Fruit fly (Drosophila melanogaster) whole organism, wandering third instar larva: ENCODE measurements around the gene CG31464.

Experiments
- Abd-B ChIP-seq: fragments of >200 bp; optimal IDR thresholded peaks from 2 replicates; lab custom pipeline; 2017; ENCODE audit warnings: missing biosample characterization, missing genetic modification characterization
- CG32264 ChIP-seq: fragments of 200-800 bp; sonication (Bioruptor generic); optimal IDR thresholded peaks from 2 replicates; lab custom pipeline; 2016; ENCODE audit warnings: missing biosample characterization, missing genetic modification characterization
- CG9705 ChIP-seq: fragments of 200-800 bp; sonication (Bioruptor generic); optimal IDR thresholded peaks from 2 replicates; lab custom pipeline; 2018; ENCODE audit warnings: missing biosample characterization, mild to moderate bottlenecking, missing genetic modification characterization
- CrebA ChIP-seq: fragments of 200-800 bp; sonication (Bioruptor generic); optimal IDR thresholded peaks from 2 replicates; lab custom pipeline; 2016; ENCODE audit warnings: missing biosample characterization, mild to moderate bottlenecking, missing genetic modification characterization, borderline replicate concordance
- Dfd ChIP-seq: fragments of >200 bp; optimal IDR thresholded peaks from 2 replicates; lab custom pipeline; 2017; ENCODE audit warnings: missing biosample characterization, missing genetic modification characterization
- Dif ChIP-seq: fragments of 200-275, 200-300 bp; sonication (Bioruptor generic); optimal IDR thresholded peaks from 2 replicates; lab custom pipeline; 2018; ENCODE audit warnings: missing biosample characterization, missing genetic modification characterization; ENCODE audit not compliant: partially characterized antibody
- GATAd ChIP-seq: sonication (Bioruptor generic); optimal IDR thresholded peaks from 2 replicates; lab custom pipeline; 2016; ENCODE audit warnings: missing biosample characterization, missing genetic modification characterization
- HLH106 ChIP-seq: fragments of 200-800 bp; optimal IDR thresholded peaks from 3 replicates; lab custom pipeline; 2019; ENCODE audit warnings: missing biosample characterization, mild to moderate bottlenecking, missing genetic modification characterization, moderate library complexity
- Hnf4 ChIP-seq: fragments of 200-800 bp; sonication (Bioruptor generic); optimal IDR thresholded peaks from 2 replicates; lab custom pipeline; 2016; ENCODE audit warnings: missing biosample characterization, mild to moderate bottlenecking, missing genetic modification characterization
- Hr78 ChIP-seq: fragments of >200 bp; optimal IDR thresholded peaks from 2 replicates; lab custom pipeline; 2017; ENCODE audit warnings: missing biosample characterization, missing genetic modification characterization
- Hr83 ChIP-seq: fragments of 200-300 bp; sonication (Bioruptor generic); optimal IDR thresholded peaks from 2 replicates; lab custom pipeline; 2016; ENCODE audit warnings: missing biosample characterization, mild to moderate bottlenecking, missing genetic modification characterization, moderate library complexity; ENCODE audit not compliant: poor library complexity, severe bottlenecking
- Jra ChIP-seq: sonication (Bioruptor generic); optimal IDR thresholded peaks from 2 replicates; lab custom pipeline; 2016; ENCODE audit warnings: missing biosample characterization, missing genetic modification characterization
- Mio ChIP-seq: sonication (Bioruptor generic); optimal IDR thresholded peaks from 2 replicates; lab custom pipeline; 2016; ENCODE audit warnings: missing biosample characterization, missing genetic modification characterization
- Myc ChIP-seq: fragments of >200 bp; optimal IDR thresholded peaks from 2 replicates; lab custom pipeline; 2017
- N ChIP-seq: fragments of >200 bp; optimal IDR thresholded peaks from 2 replicates; lab custom pipeline; 2018; ENCODE audit warnings: missing biosample characterization, missing external identifiers, missing genetic modification characterization
- OdsH ChIP-seq: fragments of 200-800 bp; sonication (Bioruptor generic); optimal IDR thresholded peaks from 2 replicates; lab custom pipeline; 2016; ENCODE audit warnings: missing biosample characterization, mild to moderate bottlenecking, missing genetic modification characterization
- Rel ChIP-seq, 2 experiments: fragments of 200-800 bp; sonication (Bioruptor generic) in 1 of 2; optimal IDR thresholded peaks; 2 replicates in 1 of 2; 3 replicates in 1 of 2; lab custom pipeline; 2016 to 2019; ENCODE audit warnings: mild to moderate bottlenecking in 2 of 2, missing biosample characterization in 2 of 2, missing genetic modification characterization in 2 of 2, moderate library complexity in 1 of 2
- Sp1 ChIP-seq: fragments of 200-800 bp; sonication (Bioruptor generic); optimal IDR thresholded peaks from 3 replicates; lab custom pipeline; 2019; ENCODE audit warnings: missing biosample characterization, mild to moderate bottlenecking, missing genetic modification characterization, moderate library complexity
- Vsx2 ChIP-seq: fragments of 200-300, 225-300 bp; sonication (Bioruptor generic); optimal IDR thresholded peaks from 2 replicates; lab custom pipeline; 2018; ENCODE audit warnings: missing biosample characterization, missing genetic modification characterization; ENCODE audit not compliant: partially characterized antibody
- br ChIP-seq: fragments of 200-800 bp; sonication (Bioruptor generic); optimal IDR thresholded peaks from 2 replicates; lab custom pipeline; 2016; ENCODE audit warnings: missing biosample characterization, missing genetic modification characterization
- brk ChIP-seq: fragments of 200-800 bp; sonication (Bioruptor generic); optimal IDR thresholded peaks from 2 replicates; lab custom pipeline; 2016; ENCODE audit warnings: missing biosample characterization, mild to moderate bottlenecking, missing genetic modification characterization
- dl ChIP-seq, 2 experiments: fragments of 175-275, 200-275 bp in 1 of 2; fragments of 200-275 bp in 1 of 2; sonication (Bioruptor generic); optimal IDR thresholded peaks; lab custom pipeline; 2018; ENCODE audit warnings: mild to moderate bottlenecking in 2 of 2, missing biosample characterization in 2 of 2, missing genetic modification characterization in 2 of 2, moderate library complexity in 2 of 2; ENCODE audit not compliant: partially characterized antibody in 2 of 2, insufficient read depth in 1 of 2
- dmrt93B ChIP-seq: fragments of 200-800 bp; sonication (Bioruptor generic); optimal IDR thresholded peaks from 2 replicates; lab custom pipeline; 2018; ENCODE audit warnings: missing biosample characterization, mild to moderate bottlenecking, missing genetic modification characterization
- dsf ChIP-seq: sonication (Bioruptor generic); optimal IDR thresholded peaks from 2 replicates; lab custom pipeline; 2016; ENCODE audit warnings: missing biosample characterization, missing genetic modification characterization, borderline replicate concordance
- ey ChIP-seq: fragments of 200-800 bp; sonication (Bioruptor generic); optimal IDR thresholded peaks from 2 replicates; lab custom pipeline; 2016; ENCODE audit warnings: missing biosample characterization, missing genetic modification characterization
- foxo ChIP-seq, 2 experiments: fragments of 200-800 bp; sonication (Bioruptor generic); optimal IDR thresholded peaks; 2 replicates in 1 of 2; 3 replicates in 1 of 2; lab custom pipeline; 2016 to 2017; ENCODE audit warnings: missing biosample characterization in 2 of 2, missing genetic modification characterization in 2 of 2
- fru ChIP-seq: fragments of 200-800 bp; sonication (Bioruptor generic); optimal IDR thresholded peaks from 3 replicates; lab custom pipeline; 2016; ENCODE audit warnings: missing biosample characterization, mild to moderate bottlenecking, missing genetic modification characterization
- h ChIP-seq: fragments of 200-800 bp; sonication (Bioruptor generic); optimal IDR thresholded peaks from 3 replicates; lab custom pipeline; 2016; ENCODE audit warnings: missing biosample characterization, mild to moderate bottlenecking, missing genetic modification characterization
- jim ChIP-seq: fragments of 175-275, 200-325 bp; sonication (Bioruptor generic); optimal IDR thresholded peaks from 2 replicates; lab custom pipeline; 2016; ENCODE audit warnings: missing biosample characterization, mild to moderate bottlenecking, missing genetic modification characterization
- lola ChIP-seq: fragments of >200 bp; optimal IDR thresholded peaks from 2 replicates; lab custom pipeline; 2017; ENCODE audit warnings: missing biosample characterization, missing genetic modification characterization
- pan ChIP-seq: fragments of >200 bp; optimal IDR thresholded peaks from 2 replicates; lab custom pipeline; 2017
- psq ChIP-seq: fragments of 200-800 bp; sonication (Bioruptor generic); optimal IDR thresholded peaks from 3 replicates; lab custom pipeline; 2017; ENCODE audit warnings: missing biosample characterization, mild to moderate bottlenecking, missing genetic modification characterization, moderate library complexity
- rgr ChIP-seq: fragments of 200-800 bp; sonication (Bioruptor generic); optimal IDR thresholded peaks from 3 replicates; lab custom pipeline; 2016; ENCODE audit warnings: missing biosample characterization, mild to moderate bottlenecking, missing genetic modification characterization
- sage ChIP-seq: fragments of 200-800 bp; sonication (Bioruptor generic); optimal IDR thresholded peaks from 2 replicates; lab custom pipeline; 2016; ENCODE audit warnings: missing biosample characterization, mild to moderate bottlenecking, missing genetic modification characterization
- sv ChIP-seq: fragments of 200-800 bp; sonication (Bioruptor generic); optimal IDR thresholded peaks from 3 replicates; lab custom pipeline; 2016; ENCODE audit warnings: missing biosample characterization, missing genetic modification characterization
- tai ChIP-seq: sonication (Bioruptor generic); optimal IDR thresholded peaks from 2 replicates; lab custom pipeline; 2016; ENCODE audit warnings: missing biosample characterization, missing genetic modification characterization
- usp ChIP-seq: fragments of >200 bp; optimal IDR thresholded peaks from 2 replicates; lab custom pipeline; 2017; ENCODE audit warnings: missing biosample characterization, missing genetic modification characterization
- woc ChIP-seq: sonication (Bioruptor generic); optimal IDR thresholded peaks from 2 replicates; lab custom pipeline; 2016; ENCODE audit warnings: missing biosample characterization, mild to moderate bottlenecking, missing genetic modification characterization

The CG31464 gene

dm6 chr3R:8326884-8327283, 35.8 kb downstream of the CG31464 start:
- TF ChIP-seq br (GFP tag; lab: Kevin White, UChicago) = no peak
- no peak for TF ChIP-seq woc (GFP tag; lab: Kevin White, UChicago)
- TF ChIP-seq dl (GFP tag; optimal IDR thresholded peaks at IDR 0.05; lab: Kevin White, UChicago; ENCODE audit: insufficient read depth in 1 of 2, partially characterized antibody in 2 of 2) = no peak
- TF ChIP-seq rgr (GFP tag; lab: Kevin White, UChicago) = no peak
- no peak for TF ChIP-seq dmrt93B
- no peak for TF ChIP-seq h (GFP tag; lab: Kevin White, UChicago)
- TF ChIP-seq psq (GFP tag; lab: Kevin White, UChicago) = no peak
- no peak for TF ChIP-seq sv (GFP tag; lab: Kevin White, UChicago)
- TF ChIP-seq Dif (GFP tag; lab: Kevin White, UChicago) = no peak

dm6 chr3R:8327967-8328789, 37.1 kb downstream of the CG31464 start:
- TF ChIP-seq Sp1 (GFP tag; lab: Kevin White, UChicago) (no peak), Hr83 (GFP tag; lab: Kevin White, UChicago) (no peak), Jra (GFP tag; lab: Kevin White, UChicago) (no peak), usp (no peak), pan (lab: Kevin White, UChicago) (no peak), rgr (GFP tag; lab: Kevin White, UChicago) (no peak)

dm6 chr3R:8329628-8330027, 38.6 kb downstream of the CG31464 start:
- TF ChIP-seq Abd-B (GFP tag; lab: Kevin White, UChicago) (no peak), CrebA (GFP tag; lab: Kevin White, UChicago) (no peak)

- TF ChIP-seq Sp1 (GFP tag; lab: Kevin White, UChicago) (peak; percentile 94), sage (GFP tag; lab: Kevin White, UChicago) (peak; percentile 69), dl (GFP tag; optimal IDR thresholded peaks at IDR 0.05; lab: Kevin White, UChicago; ENCODE audit: insufficient read depth in 1 of 2, partially characterized antibody in 2 of 2) (peak; percentile 45 to 52), rgr (GFP tag; lab: Kevin White, UChicago) (peak; percentile 81), h (GFP tag; lab: Kevin White, UChicago) (peak; percentile 90), dmrt93B (peak; percentile 97), foxo (GFP tag; optimal IDR thresholded peaks at IDR 0.05; lab: Kevin White, UChicago) (peak in 1 of 2 experiments; percentile 93), usp (no peak), N (peak; percentile 44), pan (lab: Kevin White, UChicago) (no peak), Dfd (GFP tag; lab: Kevin White, UChicago) (peak; percentile 83), HLH106 (tag; lab: Kevin White, UChicago) (peak; percentile 95), tai (GFP tag; lab: Kevin White, UChicago) (no peak), Hnf4 (GFP tag; lab: Kevin White, UChicago) (peak; percentile 49), CrebA (GFP tag; lab: Kevin White, UChicago) (no peak), CG9705 (GFP tag; lab: Kevin White, UChicago) (peak; percentile 87), fru (GFP tag; lab: Kevin White, UChicago) (peak; percentile 90), Vsx2 (GFP tag; lab: Kevin White, UChicago) (no peak), OdsH (GFP tag; lab: Kevin White, UChicago) (peak; percentile 85), Dif (GFP tag; lab: Kevin White, UChicago) (peak; percentile 78), CG32264 (GFP tag; lab: Kevin White, UChicago) (peak; percentile 1), Abd-B (GFP tag; lab: Kevin White, UChicago) (no peak), brk (no peak), ey (GFP tag; lab: Kevin White, UChicago) (peak; percentile 79), sv (GFP tag; lab: Kevin White, UChicago) (peak; percentile 83), Jra (GFP tag; lab: Kevin White, UChicago) (peak; percentile 26), GATAd (GFP tag; lab: Kevin White, UChicago) (no peak), Hr78 (GFP tag; lab: Kevin White, UChicago) (no peak), Rel (GFP tag; optimal IDR thresholded peaks at IDR 0.05; lab: Kevin White, UChicago) (no peak), Rel (tag; optimal IDR thresholded peaks at IDR 0.05; lab: Kevin White, UChicago) (peak; percentile 54), Myc (lab: Kevin White, UChicago) (no peak), br (GFP tag; lab: Kevin White, UChicago) (peak; percentile 62), psq (GFP tag; lab: Kevin White, UChicago) (peak; percentile 89), Hr83 (GFP tag; lab: Kevin White, UChicago) (peak; percentile 19), jim (no peak), Mio (GFP tag; lab: Kevin White, UChicago) (peak; percentile 17), dsf (GFP tag; lab: Kevin White, UChicago) (peak; percentile 46), lola (GFP tag; lab: Kevin White, UChicago) (no peak), woc (GFP tag; lab: Kevin White, UChicago) (no peak)
Observed at dm6 chr3R:8333768-8334470, 42.9 kb downstream of the CG31464 start, which contains the start of gene Poxm. Gene Poxm (minus strand): TSS chr3R:8333792.
